Fruit fly (Drosophila melanogaster): ENCODE measurements around the gene RpS4.

Gene RpS4

DNA sequence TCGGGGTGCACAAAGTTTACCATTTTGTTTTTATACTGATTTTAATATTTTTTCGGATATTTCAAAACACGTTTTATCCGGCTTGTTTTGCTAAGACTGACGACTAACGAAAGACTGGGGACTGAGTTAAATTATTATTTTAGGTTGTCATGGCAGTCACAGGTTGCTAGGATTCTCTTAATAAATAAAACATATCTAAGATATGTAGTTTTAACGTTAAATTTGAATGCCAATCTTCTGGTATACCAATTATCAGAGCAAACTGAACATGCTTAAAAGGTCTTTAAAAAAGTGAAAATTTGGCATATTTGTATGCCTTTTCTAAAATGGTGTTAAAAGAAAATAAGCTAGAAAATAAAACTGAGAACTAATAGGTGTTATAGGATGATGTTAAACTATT is 15.2 kb upstream of the RpS4 start, which contains the start of gene Zmynd10:
Gene Zmynd10, minus strand, starts transcription at position 101 of the 400 bp plus-strand sequence.
- TF ChIP-seq CTCF (optimal IDR thresholded peaks at IDR 0.05) (no peak), CG8478 (optimal IDR thresholded peaks at IDR 0.05) (no peak)

dm6 chr3L:13026872-13027271 is 14.7 kb upstream of the RpS4 start:
- TF ChIP-seq CG8478 (optimal IDR thresholded peaks at IDR 0.05) (no peak), CTCF (optimal IDR thresholded peaks at IDR 0.05) (no peak)

DNA sequence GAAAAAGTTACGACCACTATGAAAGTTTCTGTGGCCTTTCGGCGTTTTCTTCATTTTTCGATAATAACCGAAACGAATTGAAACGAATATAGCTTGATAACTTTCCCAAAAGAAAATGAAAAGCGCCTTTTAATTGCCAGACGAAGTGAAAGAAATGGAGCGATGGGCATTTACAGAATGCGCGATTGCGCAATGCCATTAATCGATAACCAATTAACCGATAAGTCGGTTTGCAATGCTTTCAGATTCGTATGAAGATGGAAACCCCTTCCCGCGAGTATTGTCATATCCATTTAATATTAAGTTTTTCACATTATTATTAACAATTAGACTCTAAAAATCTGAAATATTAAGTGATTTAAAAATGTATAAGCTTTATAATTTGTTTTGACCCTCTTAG is 14.2 kb upstream of the RpS4 start:
- no peak for TF ChIP-seq CTCF (optimal IDR thresholded peaks at IDR 0.05)
- no peak for TF ChIP-seq CG8478 (optimal IDR thresholded peaks at IDR 0.05)

- no peak for TF ChIP-seq CG8478 (optimal IDR thresholded peaks at IDR 0.05)
- TF ChIP-seq CTCF (optimal IDR thresholded peaks at IDR 0.05): no peak
Measured at dm6 chr3L:13028740-13029139, 12.8 kb upstream of the RpS4 start, which contains the start of gene CG17672. Gene CG17672 (plus strand): TSS chr3L:13028962.

- TF ChIP-seq CTCF (optimal IDR thresholded peaks at IDR 0.05) (no peak), CG8478 (optimal IDR thresholded peaks at IDR 0.05) (no peak)
Measured at dm6 chr3L:13030055-13030634, 11.4 kb upstream of the RpS4 start.

- TF ChIP-seq CTCF (optimal IDR thresholded peaks at IDR 0.05) (no peak), CG8478 (optimal IDR thresholded peaks at IDR 0.05) (no peak)
Measured at dm6 chr3L:13031326-13031725, 10.2 kb upstream of the RpS4 start.

- no peak for TF ChIP-seq CG8478 (optimal IDR thresholded peaks at IDR 0.05)
- TF ChIP-seq CTCF (optimal IDR thresholded peaks at IDR 0.05): no peak
Measured at dm6 chr3L:13032085-13032914, 9.3 kb upstream of the RpS4 start.

- TF ChIP-seq CG8478 (optimal IDR thresholded peaks at IDR 0.05) (no peak), CTCF (optimal IDR thresholded peaks at IDR 0.05) (no peak)
Measured at dm6 chr3L:13032915-13033282, 8.7 kb upstream of the RpS4 start.

- no peak for TF ChIP-seq CTCF (optimal IDR thresholded peaks at IDR 0.05)
- TF ChIP-seq CG8478 (optimal IDR thresholded peaks at IDR 0.05): no peak
Measured at dm6 chr3L:13033361-13033760, 8.2 kb upstream of the RpS4 start.

dm6 chr3L:13036706-13037457 is 4.7 kb upstream of the RpS4 start, which contains the start of gene Srrm1:
Gene Srrm1 (plus strand): TSS chr3L:13036821.
- TF ChIP-seq CG8478 (optimal IDR thresholded peaks at IDR 0.05) (no peak), CTCF (optimal IDR thresholded peaks at IDR 0.05) (peak; percentile 21 to 55)

- TF ChIP-seq CG8478 (optimal IDR thresholded peaks at IDR 0.05) (no peak), CTCF (optimal IDR thresholded peaks at IDR 0.05) (no peak)
Measured at dm6 chr3L:13040849-13041248, 707 bp upstream of the RpS4 start.

DNA sequence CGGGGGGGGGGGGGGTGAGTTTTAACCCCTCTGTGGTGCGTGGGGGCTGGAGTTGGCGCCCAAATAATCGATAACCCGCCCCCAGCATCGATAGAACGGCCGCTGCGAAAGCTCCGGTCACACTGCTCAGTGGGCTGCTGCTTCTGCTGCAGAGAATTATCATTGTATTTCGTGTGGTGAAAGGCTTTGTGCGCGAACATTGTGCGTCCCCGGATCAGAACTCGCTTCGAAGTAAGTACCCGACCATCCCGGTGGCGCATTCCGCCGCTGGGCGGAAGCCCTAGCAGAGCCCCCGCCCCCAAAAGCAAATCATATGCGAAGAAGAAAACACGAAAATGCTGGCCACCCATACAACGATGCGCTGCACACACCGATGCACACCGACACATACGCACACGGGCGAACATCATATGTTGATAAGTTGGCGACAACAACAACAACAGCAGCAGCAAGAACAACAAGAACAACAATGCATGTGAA is 2.8 kb downstream of the RpS4 start, which contains the start of gene Syx13:
Gene Syx13, plus strand, starts transcription at position 100 of the 480 bp plus-strand sequence.
- TF ChIP-seq CTCF (optimal IDR thresholded peaks at IDR 0.05) (no peak), CG8478 (optimal IDR thresholded peaks at IDR 0.05) (no peak)

- TF ChIP-seq CTCF (optimal IDR thresholded peaks at IDR 0.05): no peak
- no peak for TF ChIP-seq CG8478 (optimal IDR thresholded peaks at IDR 0.05)
Measured at dm6 chr3L:13046758-13047157, 5.2 kb downstream of the RpS4 start, which contains the start of gene CG11279. Gene CG11279 (plus strand): TSS chr3L:13046977.

- no peak for TF ChIP-seq CTCF (optimal IDR thresholded peaks at IDR 0.05)
- no peak for TF ChIP-seq CG8478 (optimal IDR thresholded peaks at IDR 0.05)
Measured at dm6 chr3L:13049671-13050070, 8.1 kb downstream of the RpS4 start.

DNA sequence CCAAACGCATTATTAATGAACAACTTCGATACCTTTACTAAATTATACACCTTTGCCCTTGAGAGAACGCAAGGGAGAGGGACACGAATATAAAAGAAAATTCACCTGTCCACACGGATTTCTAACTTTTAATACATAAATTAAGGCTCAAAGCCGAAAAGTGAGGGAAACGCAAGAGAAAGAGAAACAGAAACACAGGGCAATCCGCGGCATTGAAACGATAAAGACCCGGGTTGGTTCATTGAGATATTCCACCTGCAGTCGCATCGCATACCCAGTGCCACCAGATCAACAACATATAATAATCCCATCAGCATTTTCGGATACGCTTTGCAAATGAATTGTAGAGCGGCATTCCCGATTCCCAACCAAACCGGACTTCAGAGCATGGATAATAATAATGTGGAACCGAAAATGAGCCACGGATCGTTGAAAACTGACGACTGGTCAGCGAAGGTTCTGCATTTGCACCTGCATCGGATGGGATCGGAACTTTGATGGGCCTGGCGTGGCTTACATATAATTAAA is 9.2 kb downstream of the RpS4 start:
- TF ChIP-seq CTCF (optimal IDR thresholded peaks at IDR 0.05): no peak
- no peak for TF ChIP-seq CG8478 (optimal IDR thresholded peaks at IDR 0.05)

All from S2 (cell line).